Worm (Caenorhabditis elegans) whole organism, L4/young adult: ENCODE measurements around the gene Y14H12B.2.

ENCODE experiments used
- W03F9.2 ChIP-seq: fragments of 150-350 bp; optimal IDR thresholded peaks from 2 replicates; lab custom pipeline; 2014; ENCODE audit warnings: missing biosample characterization, missing genetic modification characterization
- dao-5 ChIP-seq: sonication (generic microtip); optimal IDR thresholded peaks from 2 replicates; lab custom pipeline; 2016; ENCODE audit warnings: missing genotype, missing genetic modification characterization, moderate library complexity, missing compliant biosample characterization
- him-1 ChIP-seq: sonication (generic microtip); optimal IDR thresholded peaks from 2 replicates; lab custom pipeline; 2016; ENCODE audit warnings: missing genotype, missing genetic modification reagents, missing genetic modification characterization, missing compliant biosample characterization

- TF ChIP-seq him-1 (tag; lab: Kevin White, UChicago) (no peak), W03F9.2 (tag; lab: Kevin White, UChicago) (no peak), dao-5 (tag; lab: Kevin White, UChicago) (no peak)
Observed at ce11 chrII:3929446-3929845, 4.1 kb downstream of the Y14H12B.2 start.
